Worm (Caenorhabditis elegans) whole organism, young adult: ENCODE measurements around the gene djr-1.2.

Experiments used
- B0336.3 ChIP-seq: fragments of 200-800 bp; sonication (Bioruptor generic); IDR thresholded peaks from 2 replicates; pipeline ENCODE4 v1.3.6; 2022; ENCODE audit warnings: missing genetic modification characterization, missing compliant biosample characterization
- F39B2.1 ChIP-seq: fragments of 200-800 bp; sonication (Bioruptor generic); IDR thresholded peaks from 2 replicates; pipeline ENCODE4 v1.3.6; 2022; ENCODE audit warnings: missing genetic modification reagents, missing genetic modification characterization, missing compliant biosample characterization
- Y53F4B.3 ChIP-seq: fragments of 200-800 bp; sonication (Bioruptor generic); IDR thresholded peaks from 2 replicates; pipeline ENCODE4 v1.3.6; 2022; ENCODE audit warnings: missing genetic modification reagents, missing genetic modification characterization, missing compliant biosample characterization
- akir-1 ChIP-seq: fragments of 200-800 bp; sonication (Bioruptor generic); optimal IDR thresholded peaks from 2 replicates; lab custom pipeline; 2018; ENCODE audit warnings: mild to moderate bottlenecking, missing genetic modification characterization, moderate library complexity, missing compliant biosample characterization
- bed-2 ChIP-seq: fragments of 200-800 bp; sonication (Bioruptor generic); IDR thresholded peaks from 2 replicates; pipeline ENCODE4 v1.3.6; 2022; ENCODE audit warnings: missing genetic modification reagents, missing genetic modification characterization, missing compliant biosample characterization
- ekl-4 ChIP-seq: fragments of 200-800 bp; sonication (Bioruptor generic); IDR thresholded peaks from 2 replicates; pipeline ENCODE4 v1.3.6; 2022; ENCODE audit warnings: missing genetic modification reagents, missing genetic modification characterization, missing compliant biosample characterization
- let-607 ChIP-seq, 2 experiments: fragments of 200-800 bp in 1 of 2; sonication (Bioruptor generic) in 1 of 2; sonication (generic microtip) in 1 of 2; optimal IDR thresholded peaks; 2 replicates each; lab custom pipeline; 2016 to 2018; ENCODE audit warnings: mild to moderate bottlenecking in 2 of 2, missing compliant biosample characterization in 2 of 2, missing genetic modification characterization in 2 of 2, moderate library complexity in 2 of 2, missing genotype in 1 of 2
- nfyb-1 ChIP-seq: fragments of 200-800 bp; sonication (Bioruptor generic); IDR thresholded peaks from 2 replicates; pipeline ENCODE4 v1.3.6; 2022; ENCODE audit warnings: missing genetic modification reagents, missing genetic modification characterization, missing compliant biosample characterization
- rcor-1 ChIP-seq: fragments of 200-800 bp; sonication (Bioruptor generic); IDR thresholded peaks from 2 replicates; pipeline ENCODE4 v1.3.6; 2022; ENCODE audit warnings: missing genetic modification reagents, missing genetic modification characterization, missing compliant biosample characterization
- snpc-4 ChIP-seq, 5 experiments: fragments of 150-350 bp in 1 of 5; sonication (generic microtip) in 4 of 5; optimal IDR thresholded peaks; 2 replicates each; lab custom pipeline; 2014 to 2018; ENCODE audit warnings: missing genetic modification characterization in 5 of 5, missing biosample characterization in 3 of 5, antibody characterized with exemption in 2 of 5, mild to moderate bottlenecking in 2 of 5, missing compliant biosample characterization in 2 of 5, missing genotype in 2 of 5, moderate library complexity in 2 of 5, missing genetic modification reagents in 1 of 5
- unc-130 ChIP-seq: sonication (generic microtip); optimal IDR thresholded peaks from 2 replicates; lab custom pipeline; 2016; ENCODE audit warnings: missing genetic modification reagents, missing genetic modification characterization, missing compliant biosample characterization
- ztf-28 ChIP-seq: fragments of 200-800 bp; sonication (Bioruptor generic); IDR thresholded peaks from 2 replicates; pipeline ENCODE4 v1.3.6; 2022; ENCODE audit warnings: missing genetic modification reagents, missing genetic modification characterization, missing compliant biosample characterization

DNA sequence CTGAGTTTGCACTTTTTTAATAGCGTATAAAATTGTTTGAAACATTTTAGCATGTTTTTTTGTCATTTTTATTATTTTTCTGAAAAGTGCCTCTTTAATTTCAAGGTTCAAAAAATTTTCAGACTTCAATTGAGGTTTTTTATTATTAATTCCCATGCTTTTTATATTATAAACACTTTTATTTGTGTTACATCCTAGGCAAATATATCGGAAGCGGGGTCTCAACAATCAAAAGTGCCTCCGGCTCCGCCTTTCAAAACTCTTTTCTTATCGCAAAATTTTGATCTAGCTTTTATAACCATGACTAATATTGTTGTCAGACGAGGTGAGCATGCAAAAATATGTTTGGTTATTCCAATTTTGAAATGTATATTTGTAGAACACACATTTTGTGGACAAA, 18.5 kb upstream of the djr-1.2 start, which contains the start of gene otpl-2:
- TF ChIP-seq let-607 (tag; optimal IDR thresholded peaks at IDR 0.05; lab: Kevin White, UChicago) (no peak), ztf-28 (GFP tag; lab: Robert Waterston, UW) (no peak), rcor-1 (GFP tag; lab: Robert Waterston, UW) (no peak), F39B2.1 (GFP tag; lab: Robert Waterston, UW) (no peak), ekl-4 (GFP tag; lab: Robert Waterston, UW) (no peak), unc-130 (no peak), akir-1 (GFP tag; lab: Kevin White, UChicago) (no peak), snpc-4 (GFP tag; optimal IDR thresholded peaks at IDR 0.05; lab: Kevin White, UChicago) (no peak), snpc-4 (tag; optimal IDR thresholded peaks at IDR 0.05; lab: Kevin White, UChicago) (no peak), Y53F4B.3 (GFP tag; lab: Robert Waterston, UW) (no peak), bed-2 (GFP tag; lab: Robert Waterston, UW) (no peak), B0336.3 (GFP tag; lab: Robert Waterston, UW) (no peak), nfyb-1 (GFP tag; lab: Robert Waterston, UW) (no peak)
